Fruit fly (Drosophila melanogaster) Kc167 (cell line): ENCODE results near the gene SamDC.

Experiments used
- Myc ChIP-seq: fragments of >200 bp; optimal IDR thresholded peaks from 2 replicates; lab custom pipeline; 2017; ENCODE audit warnings: missing external identifiers
- Sin3A ChIP-seq: fragments of >200 bp; optimal IDR thresholded peaks from 2 replicates; lab custom pipeline; 2018; ENCODE audit warnings: missing external identifiers
- h ChIP-seq: fragments of >200 bp; optimal IDR thresholded peaks from 3 replicates; lab custom pipeline; 2018; ENCODE audit warnings: missing external identifiers
- insv ChIP-seq: fragments of >200 bp; optimal IDR thresholded peaks from 3 replicates; lab custom pipeline; 2018; ENCODE audit warnings: missing external identifiers
- psq ChIP-seq: fragments of >200 bp; optimal IDR thresholded peaks from 2 replicates; lab custom pipeline; 2017; ENCODE audit warnings: missing external identifiers
- ttk ChIP-seq: sonication (Bioruptor generic); optimal IDR thresholded peaks from 2 replicates; lab custom pipeline; 2017; ENCODE audit warnings: missing external identifiers

Gene SamDC

dm6 chr2L:10306518-10307260 lies 32.6 kb upstream of the SamDC start, which contains the start of the genes CG5390 and CG4968:
Gene CG5390, minus strand, starts transcription at chr2L:10306594.
Gene CG4968, plus strand, starts transcription at chr2L:10306922.
- no peak for TF ChIP-seq Sin3A (lab: Kevin White, UChicago)
- TF ChIP-seq h (lab: Kevin White, UChicago), result no peak
- no peak for TF ChIP-seq insv

- TF ChIP-seq ttk (no peak), h (lab: Kevin White, UChicago) (no peak), Sin3A (lab: Kevin White, UChicago) (no peak)
Measured at dm6 chr2L:10310614-10311382, 28.5 kb upstream of the SamDC start, which contains the start of gene Cdk5alpha. Gene Cdk5alpha, minus strand, starts transcription at chr2L:10310956.

dm6 chr2L:10311822-10312221 lies 27.4 kb upstream of the SamDC start:
- TF ChIP-seq ttk (no peak), Myc (lab: Kevin White, UChicago) (no peak), h (lab: Kevin White, UChicago) (no peak), psq (lab: Kevin White, UChicago) (no peak), Sin3A (lab: Kevin White, UChicago) (no peak), insv (no peak)

- TF ChIP-seq insv (no peak), h (lab: Kevin White, UChicago) (no peak), Sin3A (lab: Kevin White, UChicago) (no peak), ttk (no peak), psq (lab: Kevin White, UChicago) (no peak), Myc (lab: Kevin White, UChicago) (no peak)
Measured at dm6 chr2L:10314327-10315210, 24.7 kb upstream of the SamDC start, which contains the start of the genes Usp14 and CG4972. Gene Usp14, minus strand, starts transcription at chr2L:10314396. Gene CG4972, plus strand, starts transcription at chr2L:10314792.

- TF ChIP-seq insv, result no peak
- TF ChIP-seq psq (lab: Kevin White, UChicago), result no peak
- no peak for TF ChIP-seq ttk
- TF ChIP-seq Myc (lab: Kevin White, UChicago), result no peak
- TF ChIP-seq Sin3A (lab: Kevin White, UChicago), result no peak
- TF ChIP-seq h (lab: Kevin White, UChicago), result no peak
Measured at dm6 chr2L:10315888-10316287, 23.4 kb upstream of the SamDC start.

dm6 chr2L:10320174-10320775 lies 19.0 kb upstream of the SamDC start:
- TF ChIP-seq psq (lab: Kevin White, UChicago) (no peak), h (lab: Kevin White, UChicago) (no peak), Myc (lab: Kevin White, UChicago) (no peak)

- TF ChIP-seq ttk (no peak), Myc (lab: Kevin White, UChicago) (no peak), h (lab: Kevin White, UChicago) (no peak), Sin3A (lab: Kevin White, UChicago) (no peak), insv (no peak), psq (lab: Kevin White, UChicago) (no peak)
Measured at dm6 chr2L:10321036-10321583, 18.1 kb upstream of the SamDC start.

- no peak for TF ChIP-seq psq (lab: Kevin White, UChicago)
- no peak for TF ChIP-seq Sin3A (lab: Kevin White, UChicago)
- TF ChIP-seq h (lab: Kevin White, UChicago), result no peak
- TF ChIP-seq insv, result no peak
- TF ChIP-seq Myc (lab: Kevin White, UChicago), result no peak
Measured at dm6 chr2L:10321612-10322011, 17.6 kb upstream of the SamDC start.

dm6 chr2L:10322176-10322575 lies 17.1 kb upstream of the SamDC start, which contains the start of gene CG4995:
Gene CG4995, plus strand, starts transcription at chr2L:10322476.
- no peak for TF ChIP-seq h (lab: Kevin White, UChicago)
- no peak for TF ChIP-seq insv
- TF ChIP-seq ttk, result no peak
- no peak for TF ChIP-seq Myc (lab: Kevin White, UChicago)
- no peak for TF ChIP-seq psq (lab: Kevin White, UChicago)
- no peak for TF ChIP-seq Sin3A (lab: Kevin White, UChicago)

dm6 chr2L:10322773-10323487 lies 16.3 kb upstream of the SamDC start, which contains the start of gene CG5381:
Gene CG5381, minus strand, starts transcription at chr2L:10323102.
- TF ChIP-seq Sin3A (lab: Kevin White, UChicago), result no peak
- TF ChIP-seq psq (lab: Kevin White, UChicago), result no peak
- no peak for TF ChIP-seq h (lab: Kevin White, UChicago)
- TF ChIP-seq ttk, result no peak
- TF ChIP-seq Myc (lab: Kevin White, UChicago), result no peak
- no peak for TF ChIP-seq insv
